Worm (Caenorhabditis elegans) whole organism, L2 larva: ENCODE measurements around the gene C18C4.7.
A peak's percentile ranks its signal among the peaks of the same experiment; 100 is the strongest.

Source experiments
- F13H6.1 ChIP-seq: sonication (generic microtip); optimal IDR thresholded peaks from 2 replicates; lab custom pipeline; 2016; ENCODE audit warnings: missing genetic modification characterization, missing compliant biosample characterization
- R02D3.7 ChIP-seq: fragments of 150-350 bp; optimal IDR thresholded peaks from 2 replicates; lab custom pipeline; 2014; ENCODE audit warnings: missing biosample characterization, missing genetic modification characterization
- Y55F3AM.14 ChIP-seq: fragments of 200-800 bp; sonication (Bioruptor generic); optimal IDR thresholded peaks from 2 replicates; lab custom pipeline; 2018; ENCODE audit warnings: mild to moderate bottlenecking, missing genetic modification characterization, missing compliant biosample characterization
- alr-1 ChIP-seq: fragments of 150-350 bp; optimal IDR thresholded peaks from 2 replicates; lab custom pipeline; 2014; ENCODE audit warnings: missing biosample characterization, missing genetic modification characterization
- aly-2 ChIP-seq: fragments of 150-350 bp; optimal IDR thresholded peaks from 2 replicates; lab custom pipeline; 2014; ENCODE audit warnings: missing biosample characterization, missing genetic modification characterization
- ama-1 ChIP-seq: fragments of 150-350 bp; optimal IDR thresholded peaks from 2 replicates; lab custom pipeline; 2018; ENCODE audit warnings: inconsistent platforms
- crh-2 ChIP-seq: sonication (generic microtip); optimal IDR thresholded peaks from 2 replicates; lab custom pipeline; 2017; ENCODE audit warnings: missing biosample characterization, missing genetic modification characterization
- dmd-4 ChIP-seq: sonication (generic microtip); optimal IDR thresholded peaks from 2 replicates; lab custom pipeline; 2017; ENCODE audit warnings: missing biosample characterization, missing genetic modification characterization
- elt-1 ChIP-seq: fragments of 150-350 bp; optimal IDR thresholded peaks from 2 replicates; lab custom pipeline; 2014; ENCODE audit warnings: missing biosample characterization, missing genetic modification characterization
- fos-1 ChIP-seq: fragments of 150-350 bp; optimal IDR thresholded peaks from 2 replicates; lab custom pipeline; 2014; ENCODE audit warnings: missing biosample characterization, missing genetic modification characterization
- gmeb-1 ChIP-seq: fragments of 150-350 bp; optimal IDR thresholded peaks from 2 replicates; lab custom pipeline; 2014; ENCODE audit warnings: missing biosample characterization, missing genetic modification characterization
- lin-11 ChIP-seq: fragments of 150-350 bp; sonication (generic microtip); optimal IDR thresholded peaks from 2 replicates; lab custom pipeline; 2014; ENCODE audit warnings: missing biosample characterization, missing genetic modification characterization, inconsistent platforms, mixed read lengths
- lsy-2 ChIP-seq, 2 experiments: fragments of 150-350 bp in 1 of 2; sonication (generic microtip) in 1 of 2; optimal IDR thresholded peaks; 2 replicates each; lab custom pipeline; 2014 to 2017; ENCODE audit warnings: missing biosample characterization in 2 of 2, missing genetic modification characterization in 2 of 2
- mbf-1 ChIP-seq: sonication (generic microtip); optimal IDR thresholded peaks from 2 replicates; lab custom pipeline; 2017; ENCODE audit warnings: missing biosample characterization, missing genetic modification characterization
- mdl-1 ChIP-seq, 2 experiments: fragments of 150-350 bp in 1 of 2; sonication (generic microtip) in 1 of 2; optimal IDR thresholded peaks; 2 replicates each; lab custom pipeline; 2017; ENCODE audit warnings: missing biosample characterization in 2 of 2, missing genetic modification characterization in 2 of 2
- nhr-10 ChIP-seq: sonication (generic microtip); optimal IDR thresholded peaks from 2 replicates; lab custom pipeline; 2017; ENCODE audit warnings: missing biosample characterization, missing genetic modification characterization
- nhr-12 ChIP-seq: fragments of 150-350 bp; optimal IDR thresholded peaks from 2 replicates; lab custom pipeline; 2014; ENCODE audit warnings: missing biosample characterization, missing genetic modification characterization
- nhr-129 ChIP-seq: fragments of 150-350 bp; optimal IDR thresholded peaks from 2 replicates; lab custom pipeline; 2014; ENCODE audit warnings: missing biosample characterization, missing genetic modification characterization
- nhr-25 ChIP-seq: fragments of 150-350 bp; sonication (generic microtip); optimal IDR thresholded peaks from 3 replicates; lab custom pipeline; 2014; ENCODE audit warnings: missing biosample characterization, missing genetic modification characterization
- nhr-6 ChIP-seq: fragments of 150-350 bp; optimal IDR thresholded peaks from 2 replicates; lab custom pipeline; 2014; ENCODE audit warnings: missing biosample characterization, missing genetic modification characterization
- peb-1 ChIP-seq: fragments of 150-350 bp; optimal IDR thresholded peaks from 2 replicates; lab custom pipeline; 2014; ENCODE audit warnings: missing biosample characterization, missing genetic modification characterization
- sem-4 ChIP-seq: fragments of 150-350 bp; optimal IDR thresholded peaks from 2 replicates; lab custom pipeline; 2014; ENCODE audit warnings: missing biosample characterization, missing genetic modification reagents, missing genetic modification characterization
- skn-1 ChIP-seq: sonication (generic microtip); optimal IDR thresholded peaks from 2 replicates; lab custom pipeline; 2017; ENCODE audit warnings: missing biosample characterization, missing genetic modification characterization
- sma-9 ChIP-seq, 2 experiments: fragments of 150-350 bp in 1 of 2; sonication (generic microtip) in 1 of 2; optimal IDR thresholded peaks; 2 replicates each; lab custom pipeline; 2014 to 2016; ENCODE audit warnings: missing genetic modification characterization in 2 of 2, mild to moderate bottlenecking in 1 of 2, missing biosample characterization in 1 of 2, missing compliant biosample characterization in 1 of 2, missing genetic modification reagents in 1 of 2, moderate library complexity in 1 of 2
- snpc-4 ChIP-seq: fragments of 150-350 bp; optimal IDR thresholded peaks from 2 replicates; lab custom pipeline; 2014; ENCODE audit warnings: missing biosample characterization, missing genetic modification characterization
- unc-39 ChIP-seq: fragments of 150-350 bp; optimal IDR thresholded peaks from 2 replicates; lab custom pipeline; 2014; ENCODE audit warnings: missing biosample characterization, missing genetic modification characterization
- unc-55 ChIP-seq: fragments of 150-350 bp; sonication (generic microtip); optimal IDR thresholded peaks from 3 replicates; lab custom pipeline; 2014; ENCODE audit warnings: missing biosample characterization, missing genetic modification reagents, missing genetic modification characterization
- unc-62 ChIP-seq: fragments of 150-350 bp; optimal IDR thresholded peaks from 2 replicates; lab custom pipeline; 2014; ENCODE audit warnings: missing biosample characterization, missing genetic modification reagents, missing genetic modification characterization

C18C4.7 gene

ce11 chrV:5571691-5572090 lies 4.7 kb upstream of the C18C4.7 start:
- TF ChIP-seq gmeb-1 (tag; lab: Kevin White, UChicago) (no peak), unc-39 (tag; lab: Kevin White, UChicago) (no peak), nhr-6 (tag; lab: Kevin White, UChicago) (no peak)

ce11 chrV:5570433-5570832 lies 3.4 kb upstream of the C18C4.7 start, which contains the start of gene glb-6:
Gene glb-6, minus strand, starts transcription at chrV:5570533.
- TF ChIP-seq alr-1 (tag; lab: Kevin White, UChicago) (no peak), Y55F3AM.14 (GFP tag; lab: Kevin White, UChicago) (no peak)

ce11 chrV:5559882-5560281 lies 7.1 kb downstream of the C18C4.7 start:
- peak; percentile 61 for TF ChIP-seq sma-9 (GFP tag; optimal IDR thresholded peaks at IDR 0.05; lab: Kevin White, UChicago)
- TF ChIP-seq sma-9 (tag; optimal IDR thresholded peaks at IDR 0.05; lab: Kevin White, UChicago) = no peak
- TF ChIP-seq elt-1 (tag; lab: Kevin White, UChicago) = no peak
- TF ChIP-seq unc-62 (GFP tag; lab: Kevin White, UChicago) = no peak
- TF ChIP-seq fos-1 (tag; lab: Kevin White, UChicago) = peak; percentile 96
- TF ChIP-seq crh-2 (tag; lab: Kevin White, UChicago) = peak; percentile 84
- peak; percentile 0 for TF ChIP-seq F13H6.1
- TF ChIP-seq nhr-25 (tag; lab: Kevin White, UChicago) = no peak
- TF ChIP-seq skn-1 = peak; percentile 53

ce11 chrV:5558590-5558989 lies 8.4 kb downstream of the C18C4.7 start, which contains the start of gene glb-5:
Gene glb-5, plus strand, starts transcription at chrV:5558890.
- no peak for TF ChIP-seq aly-2 (tag; lab: Kevin White, UChicago)
- TF ChIP-seq ama-1 = no peak
- TF ChIP-seq nhr-12 (tag; lab: Kevin White, UChicago) = no peak
- TF ChIP-seq R02D3.7 (tag; lab: Kevin White, UChicago) = no peak
- no peak for TF ChIP-seq fos-1 (tag; lab: Kevin White, UChicago)
- no peak for TF ChIP-seq nhr-6 (tag; lab: Kevin White, UChicago)
- no peak for TF ChIP-seq mdl-1 (tag; optimal IDR thresholded peaks at IDR 0.05; lab: Kevin White, UChicago)

ce11 chrV:5548497-5548896 lies 18.5 kb downstream of the C18C4.7 start:
- TF ChIP-seq nhr-129 (tag; lab: Kevin White, UChicago) (peak; percentile 65), lsy-2 (tag; optimal IDR thresholded peaks at IDR 0.05; lab: Kevin White, UChicago) (no peak)

ce11 chrV:5548051-5548450 lies 19.0 kb downstream of the C18C4.7 start, which contains the start of gene ugt-48:
Gene ugt-48, minus strand, starts transcription at chrV:5548062.
- TF ChIP-seq mbf-1 (tag; lab: Kevin White, UChicago) = no peak
- TF ChIP-seq nhr-129 (tag; lab: Kevin White, UChicago) = no peak
- TF ChIP-seq fos-1 (tag; lab: Kevin White, UChicago) = peak; percentile 51
- TF ChIP-seq snpc-4 (tag; lab: Kevin White, UChicago) = no peak
- TF ChIP-seq skn-1 = peak; percentile 72
- TF ChIP-seq unc-39 (tag; lab: Kevin White, UChicago) = no peak
- no peak for TF ChIP-seq dmd-4 (tag; lab: Kevin White, UChicago)
- no peak for TF ChIP-seq Y55F3AM.14 (GFP tag; lab: Kevin White, UChicago)

ce11 chrV:5538500-5538899 lies 28.5 kb downstream of the C18C4.7 start, which contains the start of gene cft-1:
Gene cft-1, plus strand, starts transcription at chrV:5538800.
- TF ChIP-seq sem-4 (tag; lab: Kevin White, UChicago) (no peak), ama-1 (no peak), R02D3.7 (tag; lab: Kevin White, UChicago) (no peak), nhr-10 (tag; lab: Kevin White, UChicago) (no peak), gmeb-1 (tag; lab: Kevin White, UChicago) (no peak), peb-1 (no peak), lsy-2 (tag; optimal IDR thresholded peaks at IDR 0.05; lab: Kevin White, UChicago) (no peak), nhr-129 (tag; lab: Kevin White, UChicago) (no peak), unc-55 (GFP tag; lab: Kevin White, UChicago) (no peak), skn-1 (no peak), alr-1 (tag; lab: Kevin White, UChicago) (no peak), sma-9 (GFP tag; optimal IDR thresholded peaks at IDR 0.05; lab: Kevin White, UChicago) (no peak), sma-9 (tag; optimal IDR thresholded peaks at IDR 0.05; lab: Kevin White, UChicago) (no peak), fos-1 (tag; lab: Kevin White, UChicago) (no peak), lin-11 (tag; lab: Kevin White, UChicago) (no peak)
